Worm (Caenorhabditis elegans): Measurements from ENCODE around the gene F08C6.18.
A peak's percentile ranks its signal among the peaks of the same experiment; 100 is the strongest.

Gene F08C6.18

ce11 chrX:7573629-7574028 is 201 bp upstream of the F08C6.18 start:
- TF ChIP-seq F39B2.1 (GFP tag; IDR thresholded peaks at IDR 0.05) = no peak
- peak; percentile 49; the same call in 1 of the 2 replicates for TF ChIP-seq zfh-2 (GFP tag; conservative IDR thresholded peaks at IDR 0.05)

- no peak for TF ChIP-seq lir-1 (GFP tag; conservative IDR thresholded peaks at IDR 0.05)
- TF ChIP-seq gei-17 (GFP tag; optimal IDR thresholded peaks at IDR 0.05) = no peak
- no peak for TF ChIP-seq K12H6.12 (tag; optimal IDR thresholded peaks at IDR 0.05)
- TF ChIP-seq rcor-1 (GFP tag; IDR thresholded peaks at IDR 0.05) = no peak
- no peak for TF ChIP-seq cebp-1 (GFP tag; IDR thresholded peaks at IDR 0.05)
- TF ChIP-seq cebp-1 (tag; optimal IDR thresholded peaks at IDR 0.05) = peak; percentile 75
- TF ChIP-seq lin-54 (GFP tag; optimal IDR thresholded peaks at IDR 0.05) = no peak
Measured at ce11 chrX:7573172-7573571, 256 bp downstream of the F08C6.18 start.

ce11 chrX:7572057-7572456 is 1.4 kb downstream of the F08C6.18 start, which contains the start of gene pcyt-1:
Gene pcyt-1 (plus strand): TSS chrX:7572357.
- TF ChIP-seq ztf-22 (GFP tag; optimal IDR thresholded peaks at IDR 0.05) (no peak), him-1 (tag; optimal IDR thresholded peaks at IDR 0.05) (no peak), T26A5.8 (tag; optimal IDR thresholded peaks at IDR 0.05) (no peak), hmg-20 (GFP tag; IDR thresholded peaks at IDR 0.05) (no peak), ztf-18 (tag; optimal IDR thresholded peaks at IDR 0.05) (no peak), akir-1 (GFP tag; optimal IDR thresholded peaks at IDR 0.05) (no peak), Y53F4B.3 (GFP tag; IDR thresholded peaks at IDR 0.05) (no peak), nhr-179 (tag; optimal IDR thresholded peaks at IDR 0.05) (no peak), rec-8 (tag; optimal IDR thresholded peaks at IDR 0.05) (no peak), B0035.1 (tag; optimal IDR thresholded peaks at IDR 0.05) (no peak), bed-1 (GFP tag; IDR thresholded peaks at IDR 0.05) (no peak), let-526 (GFP tag; IDR thresholded peaks at IDR 0.05) (no peak), bed-2 (GFP tag; IDR thresholded peaks at IDR 0.05) (no peak), mxl-1 (tag; optimal IDR thresholded peaks at IDR 0.05) (no peak), dox-1 (GFP tag; IDR thresholded peaks at IDR 0.05) (no peak), sptf-2 (GFP tag; optimal IDR thresholded peaks at IDR 0.05) (no peak), snpc-4 (GFP tag; optimal IDR thresholded peaks at IDR 0.05) (no peak), snpc-4 (tag; optimal IDR thresholded peaks at IDR 0.05) (no peak), atf-7 (tag; optimal IDR thresholded peaks at IDR 0.05) (no peak), aptf-2 (GFP tag; conservative IDR thresholded peaks at IDR 0.05) (no peak)

ce11 chrX:7569685-7570518 is 3.5 kb downstream of the F08C6.18 start, which contains the start of gene apy-1:
Gene apy-1 (minus strand): TSS chrX:7569722.
- TF ChIP-seq rpc-1 (optimal IDR thresholded peaks at IDR 0.05) (no peak), rpc-1 (tag; optimal IDR thresholded peaks at IDR 0.05) (no peak), B0019.2 (GFP tag; conservative IDR thresholded peaks at IDR 0.05) (no peak), ztf-22 (GFP tag; optimal IDR thresholded peaks at IDR 0.05) (no peak), die-1 (tag; optimal IDR thresholded peaks at IDR 0.05) (no peak), lin-40 (tag; optimal IDR thresholded peaks at IDR 0.05) (peak; percentile 11), ztf-26 (tag; optimal IDR thresholded peaks at IDR 0.05) (peak; percentile 14), ztf-6 (GFP tag; IDR thresholded peaks at IDR 0.05) (no peak), cebp-1 (GFP tag; IDR thresholded peaks at IDR 0.05) (no peak), cebp-1 (tag; optimal IDR thresholded peaks at IDR 0.05) (peak; percentile 21), ceh-58 (GFP tag; IDR thresholded peaks at IDR 0.05) (no peak), ZK185.1 (tag; optimal IDR thresholded peaks at IDR 0.05; ENCODE audit: poor library complexity, severe bottlenecking) (peak; percentile 30), hsf-1 (GFP tag; IDR thresholded peaks at IDR 0.05) (no peak), K11D2.4 (GFP tag; IDR thresholded peaks at IDR 0.05) (0 out of 2 replicates have a peak, but pooled peaks have one; percentile 23), unc-62 (GFP tag; optimal IDR thresholded peaks at IDR 0.05) (no peak), F23B12.7 (tag; optimal IDR thresholded peaks at IDR 0.05; ENCODE audit: insufficient read depth) (peak; percentile 10), nhr-80 (tag; optimal IDR thresholded peaks at IDR 0.05) (peak; percentile 59), pbrm-1 (GFP tag; IDR thresholded peaks at IDR 0.05) (no peak), akir-1 (GFP tag; optimal IDR thresholded peaks at IDR 0.05) (no peak)
